Worm (Caenorhabditis elegans) whole organism, young adult: Measurements from ENCODE around the gene D2024.5.

Experiments
- B0035.1 ChIP-seq: sonication (generic microtip); optimal IDR thresholded peaks from 2 replicates; lab custom pipeline; 2016; ENCODE audit warnings: missing genetic modification characterization, mild to moderate bottlenecking, missing compliant biosample characterization, missing genotype, missing genetic modification reagents
- C06A6.2 ChIP-seq: fragments of 200-800 bp; sonication (Bioruptor generic); conservative IDR thresholded peaks from 2 replicates; pipeline ENCODE4 v1.3.6; 2022; ENCODE audit warnings: missing genetic modification characterization, missing compliant biosample characterization
- F22D6.2 ChIP-seq: sonication (generic microtip); optimal IDR thresholded peaks from 2 replicates; lab custom pipeline; 2016; ENCODE audit warnings: mild to moderate bottlenecking, missing genetic modification characterization, missing compliant biosample characterization
- F39B2.1 ChIP-seq: fragments of 200-800 bp; sonication (Bioruptor generic); IDR thresholded peaks from 2 replicates; pipeline ENCODE4 v1.3.6; 2022; ENCODE audit warnings: missing genetic modification reagents, missing genetic modification characterization, missing compliant biosample characterization
- F52B5.7 ChIP-seq: sonication (generic microtip); optimal IDR thresholded peaks from 2 replicates; lab custom pipeline; 2016; ENCODE audit warnings: mild to moderate bottlenecking, missing genetic modification characterization, missing compliant biosample characterization
- F55B11.4 ChIP-seq: sonication (generic microtip); optimal IDR thresholded peaks from 2 replicates; lab custom pipeline; 2016; ENCODE audit warnings: missing compliant biosample characterization, missing genetic modification characterization, borderline replicate concordance; ENCODE audit not compliant: insufficient read depth
- T07F8.4 ChIP-seq: sonication (generic microtip); optimal IDR thresholded peaks from 2 replicates; lab custom pipeline; 2016; ENCODE audit warnings: mild to moderate bottlenecking, missing genetic modification characterization, moderate library complexity, missing compliant biosample characterization
- T26A5.8 ChIP-seq: sonication (generic microtip); optimal IDR thresholded peaks from 2 replicates; lab custom pipeline; 2016; ENCODE audit warnings: missing genetic modification characterization, missing compliant biosample characterization
- Y56A3A.18 ChIP-seq: fragments of 200-800 bp; sonication (Bioruptor generic); IDR thresholded peaks from 2 replicates; pipeline ENCODE4 v1.3.6; 2022; ENCODE audit warnings: missing genetic modification reagents, missing genetic modification characterization, missing compliant biosample characterization
- Y79H2A.3 ChIP-seq: fragments of 200-800 bp; sonication (Bioruptor generic); conservative IDR thresholded peaks from 2 replicates; pipeline ENCODE4 v1.3.6; 2022; ENCODE audit warnings: missing genetic modification reagents, missing genetic modification characterization, missing compliant biosample characterization
- Y95B8A.8 ChIP-seq: fragments of 200-800 bp; sonication (Bioruptor generic); IDR thresholded peaks from 2 replicates; pipeline ENCODE4 v1.3.6; 2022; ENCODE audit warnings: missing genetic modification reagents, missing genetic modification characterization, missing compliant biosample characterization
- ZK185.1 ChIP-seq: sonication (generic microtip); optimal IDR thresholded peaks from 2 replicates; lab custom pipeline; 2016; ENCODE audit warnings: mild to moderate bottlenecking, missing genetic modification characterization, missing compliant biosample characterization; ENCODE audit not compliant: poor library complexity, severe bottlenecking
- aptf-2 ChIP-seq: fragments of 200-800 bp; sonication (Bioruptor generic); conservative IDR thresholded peaks from 2 replicates; pipeline ENCODE4 v1.3.6; 2022; ENCODE audit warnings: missing genetic modification reagents, missing genetic modification characterization, missing compliant biosample characterization
- attf-6 ChIP-seq: fragments of 200-800 bp; sonication (Bioruptor generic); IDR thresholded peaks from 2 replicates; pipeline ENCODE4 v1.3.6; 2022; ENCODE audit warnings: missing genetic modification reagents, missing genetic modification characterization, missing compliant biosample characterization
- ccch-3 ChIP-seq: fragments of 200-800 bp; sonication (Bioruptor generic); optimal IDR thresholded peaks from 2 replicates; lab custom pipeline; 2018; ENCODE audit warnings: mild to moderate bottlenecking, missing genetic modification characterization, missing compliant biosample characterization
- cebp-2 ChIP-seq: fragments of 200-800 bp; sonication (Bioruptor generic); IDR thresholded peaks from 2 replicates; pipeline ENCODE4 v1.3.6; 2022; ENCODE audit warnings: missing genetic modification characterization, missing compliant biosample characterization
- ceh-79 ChIP-seq: sonication (generic microtip); optimal IDR thresholded peaks from 2 replicates; lab custom pipeline; 2017; ENCODE audit warnings: mild to moderate bottlenecking, missing genetic modification characterization, missing compliant biosample characterization
- dox-1 ChIP-seq: fragments of 200-800 bp; sonication (Bioruptor generic); IDR thresholded peaks from 2 replicates; pipeline ENCODE4 v1.3.6; 2022; ENCODE audit warnings: missing genetic modification reagents, missing genetic modification characterization, missing compliant biosample characterization
- ets-4 ChIP-seq: fragments of 200-800 bp; sonication (Bioruptor generic); optimal IDR thresholded peaks from 2 replicates; lab custom pipeline; 2018; ENCODE audit warnings: mild to moderate bottlenecking, missing genetic modification characterization, missing compliant biosample characterization
- gei-17 ChIP-seq: fragments of 200-800 bp; sonication (Bioruptor generic); optimal IDR thresholded peaks from 2 replicates; lab custom pipeline; 2018; ENCODE audit warnings: mild to moderate bottlenecking, missing genetic modification characterization, missing compliant biosample characterization
- hmg-20 ChIP-seq: fragments of 200-800 bp; sonication (Bioruptor generic); IDR thresholded peaks from 2 replicates; pipeline ENCODE4 v1.3.6; 2022; ENCODE audit warnings: missing genetic modification reagents, missing genetic modification characterization, missing compliant biosample characterization
- hrde-1 ChIP-seq: sonication (generic microtip); optimal IDR thresholded peaks from 2 replicates; lab custom pipeline; 2016; ENCODE audit warnings: missing genetic modification characterization, mild to moderate bottlenecking, missing compliant biosample characterization, moderate library complexity, missing genotype, missing genetic modification reagents, borderline replicate concordance
- hsf-1 ChIP-seq: fragments of 200-800 bp; sonication (Bioruptor generic); IDR thresholded peaks from 2 replicates; pipeline ENCODE4 v1.3.6; 2022; ENCODE audit warnings: missing genetic modification reagents, missing genetic modification characterization, missing compliant biosample characterization
- lag-1 ChIP-seq: fragments of 200-800 bp; sonication (Bioruptor generic); IDR thresholded peaks from 2 replicates; pipeline ENCODE4 v1.3.6; 2022; ENCODE audit warnings: missing genetic modification reagents, missing genetic modification characterization, missing compliant biosample characterization
- lin-26 ChIP-seq: fragments of 200-800 bp; sonication (Bioruptor generic); IDR thresholded peaks from 2 replicates; pipeline ENCODE4 v1.3.6; 2022; ENCODE audit warnings: missing genetic modification reagents, missing genetic modification characterization, missing compliant biosample characterization
- lin-35 ChIP-seq, 3 experiments: fragments of 150-350 bp in 2 of 3; sonication (generic microtip) in 1 of 3; optimal IDR thresholded peaks; 2 replicates each; lab custom pipeline; 2014 to 2018; ENCODE audit warnings: missing biosample characterization in 3 of 3, missing genetic modification characterization in 3 of 3, missing genetic modification reagents in 3 of 3
- lir-1 ChIP-seq: fragments of 200-800 bp; sonication (Bioruptor generic); conservative IDR thresholded peaks from 2 replicates; pipeline ENCODE4 v1.3.6; 2022; ENCODE audit warnings: missing genetic modification reagents, missing genetic modification characterization, missing compliant biosample characterization
- madf-3 ChIP-seq: fragments of 200-800 bp; sonication (Bioruptor generic); IDR thresholded peaks from 2 replicates; pipeline ENCODE4 v1.3.6; 2022; ENCODE audit warnings: missing genetic modification reagents, missing genetic modification characterization, missing compliant biosample characterization
- madf-6 ChIP-seq: fragments of 200-800 bp; sonication (Bioruptor generic); IDR thresholded peaks from 2 replicates; pipeline ENCODE4 v1.3.6; 2022; ENCODE audit warnings: missing genetic modification reagents, missing genetic modification characterization, missing compliant biosample characterization
- madf-8 ChIP-seq: fragments of 200-800 bp; sonication (Bioruptor generic); conservative IDR thresholded peaks from 2 replicates; pipeline ENCODE4 v1.3.6; 2022; ENCODE audit warnings: missing genetic modification reagents, missing genetic modification characterization, missing compliant biosample characterization
- mes-4 ChIP-seq: sonication (generic microtip); optimal IDR thresholded peaks from 2 replicates; lab custom pipeline; 2016; ENCODE audit warnings: missing genotype, missing genetic modification characterization, missing compliant biosample characterization
- nfya-1 ChIP-seq: sonication (generic microtip); optimal IDR thresholded peaks from 2 replicates; lab custom pipeline; 2017; ENCODE audit warnings: antibody characterized with exemption, missing compliant biosample characterization, missing genetic modification characterization, borderline replicate concordance; ENCODE audit not compliant: insufficient read depth
- nfyb-1 ChIP-seq: fragments of 200-800 bp; sonication (Bioruptor generic); IDR thresholded peaks from 2 replicates; pipeline ENCODE4 v1.3.6; 2022; ENCODE audit warnings: missing genetic modification reagents, missing genetic modification characterization, missing compliant biosample characterization
- nhr-27 ChIP-seq: fragments of 200-800 bp; sonication (Bioruptor generic); optimal IDR thresholded peaks from 2 replicates; lab custom pipeline; 2018; ENCODE audit warnings: mild to moderate bottlenecking, missing genetic modification characterization, moderate library complexity, missing compliant biosample characterization
- pbrm-1 ChIP-seq: fragments of 200-800 bp; sonication (Bioruptor generic); IDR thresholded peaks from 2 replicates; pipeline ENCODE4 v1.3.6; 2022; ENCODE audit warnings: missing genetic modification reagents, missing genetic modification characterization, missing compliant biosample characterization
- rec-8 ChIP-seq, 2 experiments: sonication (generic microtip); optimal IDR thresholded peaks; 2 replicates each; lab custom pipeline; 2016; ENCODE audit warnings: mild to moderate bottlenecking in 2 of 2, missing genetic modification characterization in 2 of 2, missing genetic modification reagents in 2 of 2, missing genotype in 2 of 2, missing biosample characterization in 1 of 2, missing compliant biosample characterization in 1 of 2, moderate library complexity in 1 of 2
- snpc-4 ChIP-seq, 5 experiments: fragments of 150-350 bp in 1 of 5; sonication (generic microtip) in 4 of 5; optimal IDR thresholded peaks; 2 replicates each; lab custom pipeline; 2014 to 2018; ENCODE audit warnings: missing genetic modification characterization in 5 of 5, missing biosample characterization in 3 of 5, antibody characterized with exemption in 2 of 5, mild to moderate bottlenecking in 2 of 5, missing compliant biosample characterization in 2 of 5, missing genotype in 2 of 5, moderate library complexity in 2 of 5, missing genetic modification reagents in 1 of 5
- sptf-2 ChIP-seq: fragments of 200-800 bp; sonication (Bioruptor generic); optimal IDR thresholded peaks from 2 replicates; lab custom pipeline; 2018; ENCODE audit warnings: mild to moderate bottlenecking, missing genetic modification characterization, missing compliant biosample characterization
- tlf-1 ChIP-seq: fragments of 200-800 bp; sonication (Bioruptor generic); optimal IDR thresholded peaks from 2 replicates; lab custom pipeline; 2018; ENCODE audit warnings: mild to moderate bottlenecking, missing genetic modification characterization, missing compliant biosample characterization
- zfh-2 ChIP-seq: fragments of 200-800 bp; sonication (Bioruptor generic); conservative IDR thresholded peaks from 2 replicates; pipeline ENCODE4 v1.3.6; 2022; ENCODE audit warnings: missing genetic modification reagents, missing genetic modification characterization, missing compliant biosample characterization
- ztf-18 ChIP-seq: sonication (generic microtip); optimal IDR thresholded peaks from 2 replicates; lab custom pipeline; 2016; ENCODE audit warnings: missing genotype, mild to moderate bottlenecking, missing genetic modification characterization, missing compliant biosample characterization
- ztf-25 ChIP-seq: fragments of 200-800 bp; sonication (Bioruptor generic); IDR thresholded peaks from 2 replicates; pipeline ENCODE4 v1.3.6; 2022; ENCODE audit warnings: missing genetic modification reagents, missing genetic modification characterization, missing compliant biosample characterization
- ztf-28 ChIP-seq: fragments of 200-800 bp; sonication (Bioruptor generic); IDR thresholded peaks from 2 replicates; pipeline ENCODE4 v1.3.6; 2022; ENCODE audit warnings: missing genetic modification reagents, missing genetic modification characterization, missing compliant biosample characterization
- ztf-6 ChIP-seq: fragments of 200-800 bp; sonication (Bioruptor generic); IDR thresholded peaks from 2 replicates; pipeline ENCODE4 v1.3.6; 2022; ENCODE audit warnings: missing genetic modification reagents, missing genetic modification characterization, missing compliant biosample characterization

Gene D2024.5

DNA sequence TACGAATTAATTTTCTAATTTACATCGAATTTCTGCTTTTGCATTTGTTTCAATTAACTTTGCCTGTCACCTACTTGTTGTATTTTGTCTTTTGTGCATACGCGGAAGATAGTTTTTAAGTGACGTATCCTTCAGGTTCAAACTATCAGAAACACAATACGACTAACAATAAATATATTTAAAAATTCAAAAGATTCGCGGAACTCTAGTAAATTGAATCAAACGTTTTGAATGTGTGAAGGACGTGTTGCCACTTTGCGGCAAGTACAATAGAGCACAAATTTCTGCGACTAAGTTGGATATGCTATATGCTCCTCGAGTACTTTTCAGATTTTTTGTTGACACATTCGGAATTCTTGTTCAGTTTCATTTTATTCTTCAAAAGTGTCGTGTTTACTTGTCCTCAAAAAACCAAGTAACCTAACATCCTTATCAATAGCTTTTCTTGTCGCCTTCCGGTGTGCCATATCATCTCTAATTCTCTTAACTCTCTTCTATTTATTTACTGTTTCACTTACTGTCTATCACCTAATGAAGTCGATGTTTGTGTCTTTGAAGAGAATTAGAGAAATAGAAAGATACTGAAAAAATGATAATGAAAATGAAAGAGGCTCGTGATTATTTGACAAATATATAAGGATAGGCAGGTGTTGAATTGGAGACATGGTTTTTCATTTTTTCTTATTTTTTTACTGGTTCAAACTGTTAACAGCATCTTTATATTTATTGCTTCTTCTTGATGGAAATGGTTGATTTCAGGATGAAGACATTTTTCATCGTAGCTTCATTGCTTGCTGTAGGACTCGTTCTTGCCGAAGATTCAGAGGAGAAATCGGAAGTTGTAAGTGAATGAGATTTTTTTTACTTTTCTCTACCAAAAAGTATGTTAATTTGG is 39.3 kb downstream of the D2024.5 start, which contains the start of gene srlf-7 (continued):
- peak; percentile 54; the same call in 1 of the 2 replicates for TF ChIP-seq dox-1 (GFP tag; lab: Robert Waterston, UW)
- TF ChIP-seq T07F8.4, result no peak
- no peak for TF ChIP-seq snpc-4 (GFP tag; optimal IDR thresholded peaks at IDR 0.05; lab: Kevin White, UChicago)
- peak in 2 of 4 experiments; percentile 4 to 8 for TF ChIP-seq snpc-4 (tag; optimal IDR thresholded peaks at IDR 0.05; lab: Kevin White, UChicago)
- no peak for TF ChIP-seq lin-35 (GFP tag; optimal IDR thresholded peaks at IDR 0.05; lab: Kevin White, UChicago)
- TF ChIP-seq rec-8 (tag; optimal IDR thresholded peaks at IDR 0.05; lab: Kevin White, UChicago), result no peak
- no peak for TF ChIP-seq madf-3 (GFP tag; lab: Robert Waterston, UW)
- no peak for TF ChIP-seq mes-4 (tag; lab: Kevin White, UChicago)
- no peak for TF ChIP-seq Y79H2A.3
- TF ChIP-seq F52B5.7, result no peak
- no peak for TF ChIP-seq madf-6
- TF ChIP-seq ztf-25 (GFP tag; lab: Robert Waterston, UW), result no peak
- TF ChIP-seq hmg-20, result no peak
- TF ChIP-seq nhr-27 (tag; lab: Kevin White, UChicago), result no peak
- no peak for TF ChIP-seq hrde-1 (tag; lab: Kevin White, UChicago)
- TF ChIP-seq F55B11.4, result no peak
- peak; percentile 70 for TF ChIP-seq ets-4 (GFP tag; lab: Kevin White, UChicago)
- no peak for TF ChIP-seq C06A6.2 (GFP tag; lab: Robert Waterston, UW)
- no peak for TF ChIP-seq nfyb-1 (GFP tag; lab: Robert Waterston, UW)
- TF ChIP-seq F22D6.2, result no peak
- no peak for TF ChIP-seq gei-17 (GFP tag; lab: Kevin White, UChicago)
- TF ChIP-seq ceh-79 (tag; lab: Kevin White, UChicago), result no peak
- TF ChIP-seq hsf-1 (GFP tag; lab: Robert Waterston, UW), result no peak
- TF ChIP-seq lin-26, result no peak
- no peak for TF ChIP-seq nfya-1 (tag; lab: Kevin White, UChicago)
- TF ChIP-seq ztf-6 (GFP tag; lab: Robert Waterston, UW), result no peak
- no peak for TF ChIP-seq Y95B8A.8 (GFP tag; lab: Robert Waterston, UW)
- TF ChIP-seq lir-1 (GFP tag; lab: Robert Waterston, UW), result no peak
- TF ChIP-seq T26A5.8 (tag; lab: Kevin White, UChicago), result no peak
- TF ChIP-seq ztf-28 (GFP tag; lab: Robert Waterston, UW), result no peak
- no peak for TF ChIP-seq zfh-2 (GFP tag; lab: Robert Waterston, UW)

- TF ChIP-seq sptf-2 (GFP tag; lab: Kevin White, UChicago) (no peak), pbrm-1 (GFP tag; lab: Robert Waterston, UW) (no peak), F52B5.7 (no peak), madf-8 (GFP tag; lab: Robert Waterston, UW) (no peak), ztf-18 (no peak)
Measured at ce11 chrIV:7188030-7188429, 40.1 kb downstream of the D2024.5 start, which contains the start of gene C42D4.13. Gene C42D4.13 (minus strand): TSS chrIV:7188130.

- TF ChIP-seq F39B2.1 (GFP tag; lab: Robert Waterston, UW) (no peak), F22D6.2 (no peak), Y56A3A.18 (GFP tag; lab: Robert Waterston, UW) (no peak), madf-3 (GFP tag; lab: Robert Waterston, UW) (no peak), aptf-2 (GFP tag; lab: Robert Waterston, UW) (no peak), lag-1 (no peak), tlf-1 (GFP tag; lab: Kevin White, UChicago) (no peak), cebp-2 (GFP tag; lab: Robert Waterston, UW) (no peak), sptf-2 (GFP tag; lab: Kevin White, UChicago) (no peak), ccch-3 (GFP tag; lab: Kevin White, UChicago) (no peak), B0035.1 (tag; lab: Kevin White, UChicago) (no peak), ZK185.1 (tag; lab: Kevin White, UChicago) (no peak), attf-6 (GFP tag; lab: Robert Waterston, UW) (no peak), ztf-25 (GFP tag; lab: Robert Waterston, UW) (no peak)
Measured at ce11 chrIV:7186756-7187155, 41.4 kb downstream of the D2024.5 start, which contains the start of gene str-249. Gene str-249 (minus strand): TSS chrIV:7186856.
